Worm (Caenorhabditis elegans): ENCODE results near the gene F13B6.1.

ce11 chrIV:7414163-7414562 is 42.2 kb upstream of the F13B6.1 start:
- TF ChIP-seq him-1 (tag; optimal IDR thresholded peaks at IDR 0.05), result no peak
- no peak for TF ChIP-seq dao-5 (tag; optimal IDR thresholded peaks at IDR 0.05)

Measured in whole organism, L4/young adult.